Fruit fly (Drosophila melanogaster) Kc167 (cell line): ENCODE data around the gene CG13407.

Experiments used
- Myc ChIP-seq: fragments of >200 bp; optimal IDR thresholded peaks from 2 replicates; lab custom pipeline; 2017; ENCODE audit warnings: missing external identifiers
- h ChIP-seq: fragments of >200 bp; optimal IDR thresholded peaks from 3 replicates; lab custom pipeline; 2018; ENCODE audit warnings: missing external identifiers
- psq ChIP-seq: fragments of >200 bp; optimal IDR thresholded peaks from 2 replicates; lab custom pipeline; 2017; ENCODE audit warnings: missing external identifiers

- no peak for TF ChIP-seq h (lab: Kevin White, UChicago)
- TF ChIP-seq psq (lab: Kevin White, UChicago), result no peak
- no peak for TF ChIP-seq Myc (lab: Kevin White, UChicago)
Measured at dm6 chr3R:22119761-22120160, 16.5 kb downstream of the CG13407 start, which contains the start of gene CG42390.
